Fruit fly (Drosophila melanogaster) whole organism, pupa: ENCODE results near the gene CG42489.

Experiments used
- CG10348 ChIP-seq: fragments of 200-800 bp; sonication (Bioruptor generic); IDR thresholded peaks from 2 replicates; pipeline ENCODE4 v1.3.6; 2022; ENCODE audit warnings: missing biosample characterization, missing genetic modification characterization
- CG12605 ChIP-seq: fragments of 200-800 bp; sonication (Bioruptor generic); IDR thresholded peaks from 2 replicates; pipeline ENCODE4 v1.3.6; 2022; ENCODE audit warnings: missing biosample characterization, missing genetic modification characterization
- CG13204 ChIP-seq: fragments of 200-800 bp; sonication (Bioruptor generic); optimal IDR thresholded peaks from 2 replicates; lab custom pipeline; 2018; ENCODE audit warnings: missing biosample characterization, mild to moderate bottlenecking, missing genetic modification characterization, moderate library complexity
- CG14655 ChIP-seq: fragments of 200-800 bp; sonication (Bioruptor generic); optimal IDR thresholded peaks from 3 replicates; lab custom pipeline; 2017; ENCODE audit warnings: mild to moderate bottlenecking, missing biosample characterization, missing genetic modification reagents, missing genetic modification characterization
- CG15710 ChIP-seq: fragments of 200-800 bp; sonication (Bioruptor generic); optimal IDR thresholded peaks from 2 replicates; lab custom pipeline; 2018; ENCODE audit warnings: missing biosample characterization, mild to moderate bottlenecking, missing genetic modification characterization, moderate library complexity
- CG17806 ChIP-seq: fragments of 200-800 bp; sonication (Bioruptor generic); optimal IDR thresholded peaks from 2 replicates; lab custom pipeline; 2018; ENCODE audit warnings: missing biosample characterization, mild to moderate bottlenecking, missing genetic modification characterization, moderate library complexity
- CG32121 ChIP-seq: fragments of 200-800 bp; sonication (Bioruptor generic); IDR thresholded peaks from 2 replicates; pipeline ENCODE4 v1.3.6; 2022; ENCODE audit warnings: missing biosample characterization, missing genetic modification characterization
- CG34367 ChIP-seq: fragments of 200-800 bp; sonication (Bioruptor generic); optimal IDR thresholded peaks from 2 replicates; lab custom pipeline; 2018; ENCODE audit warnings: missing biosample characterization, mild to moderate bottlenecking, missing genetic modification characterization
- CG4496 ChIP-seq: fragments of 200-800 bp; sonication (Bioruptor generic); IDR thresholded peaks from 3 replicates; pipeline ENCODE4 v1.3.6; 2022; ENCODE audit warnings: missing biosample characterization, missing genetic modification characterization
- CG8159 ChIP-seq: fragments of 200-800 bp; sonication (Bioruptor generic); optimal IDR thresholded peaks from 3 replicates; lab custom pipeline; 2018; ENCODE audit warnings: missing biosample characterization, mild to moderate bottlenecking, missing genetic modification characterization, moderate library complexity
- CG8301 ChIP-seq: fragments of 200-800 bp; sonication (Bioruptor generic); optimal IDR thresholded peaks from 2 replicates; lab custom pipeline; 2018; ENCODE audit warnings: missing biosample characterization, mild to moderate bottlenecking, missing genetic modification characterization
- CG9948 ChIP-seq: fragments of 200-800 bp; sonication (Bioruptor generic); optimal IDR thresholded peaks from 2 replicates; lab custom pipeline; 2018; ENCODE audit warnings: missing biosample characterization, mild to moderate bottlenecking, missing genetic modification characterization, moderate library complexity
- D1 ChIP-seq: fragments of 200-800 bp; sonication (Bioruptor generic); optimal IDR thresholded peaks from 2 replicates; lab custom pipeline; 2018; ENCODE audit warnings: missing biosample characterization, mild to moderate bottlenecking, missing genetic modification characterization, moderate library complexity
- EcR ChIP-seq: fragments of 200-800 bp; sonication (Bioruptor generic); optimal IDR thresholded peaks from 3 replicates; lab custom pipeline; 2019; ENCODE audit warnings: missing biosample characterization, missing genetic modification characterization, mild to moderate bottlenecking, moderate library complexity, missing genetic modification reagents
- Ets98B ChIP-seq: fragments of 200-800 bp; sonication (Bioruptor generic); IDR thresholded peaks from 2 replicates; pipeline ENCODE4 v1.3.6; 2022; ENCODE audit warnings: missing biosample characterization, missing genetic modification characterization
- Pif1A ChIP-seq: fragments of 200-800 bp; sonication (Bioruptor generic); optimal IDR thresholded peaks from 3 replicates; lab custom pipeline; 2016; ENCODE audit warnings: missing biosample characterization, missing genetic modification characterization
- Pif1B ChIP-seq: fragments of 200-800 bp; sonication (Bioruptor generic); optimal IDR thresholded peaks from 3 replicates; lab custom pipeline; 2016; ENCODE audit warnings: missing biosample characterization, missing genetic modification characterization
- Snoo ChIP-seq: fragments of 200-800 bp; sonication (Bioruptor generic); optimal IDR thresholded peaks from 3 replicates; lab custom pipeline; 2017; ENCODE audit warnings: missing biosample characterization, mild to moderate bottlenecking, missing genetic modification characterization, inconsistent platforms
- fd96Ca ChIP-seq: fragments of 200-800 bp; sonication (Bioruptor generic); IDR thresholded peaks from 3 replicates; pipeline ENCODE4 v1.3.6; 2022; ENCODE audit warnings: missing biosample characterization, missing genetic modification characterization
- gl ChIP-seq: fragments of 200-800 bp; sonication (Bioruptor generic); optimal IDR thresholded peaks from 2 replicates; lab custom pipeline; 2018; ENCODE audit warnings: missing biosample characterization, mild to moderate bottlenecking, missing genetic modification characterization
- rn ChIP-seq: fragments of 200-800 bp; sonication (Bioruptor generic); IDR thresholded peaks from 2 replicates; pipeline ENCODE4 v1.3.6; 2022; ENCODE audit warnings: missing biosample characterization, missing genetic modification characterization

The CG42489 gene

DNA sequence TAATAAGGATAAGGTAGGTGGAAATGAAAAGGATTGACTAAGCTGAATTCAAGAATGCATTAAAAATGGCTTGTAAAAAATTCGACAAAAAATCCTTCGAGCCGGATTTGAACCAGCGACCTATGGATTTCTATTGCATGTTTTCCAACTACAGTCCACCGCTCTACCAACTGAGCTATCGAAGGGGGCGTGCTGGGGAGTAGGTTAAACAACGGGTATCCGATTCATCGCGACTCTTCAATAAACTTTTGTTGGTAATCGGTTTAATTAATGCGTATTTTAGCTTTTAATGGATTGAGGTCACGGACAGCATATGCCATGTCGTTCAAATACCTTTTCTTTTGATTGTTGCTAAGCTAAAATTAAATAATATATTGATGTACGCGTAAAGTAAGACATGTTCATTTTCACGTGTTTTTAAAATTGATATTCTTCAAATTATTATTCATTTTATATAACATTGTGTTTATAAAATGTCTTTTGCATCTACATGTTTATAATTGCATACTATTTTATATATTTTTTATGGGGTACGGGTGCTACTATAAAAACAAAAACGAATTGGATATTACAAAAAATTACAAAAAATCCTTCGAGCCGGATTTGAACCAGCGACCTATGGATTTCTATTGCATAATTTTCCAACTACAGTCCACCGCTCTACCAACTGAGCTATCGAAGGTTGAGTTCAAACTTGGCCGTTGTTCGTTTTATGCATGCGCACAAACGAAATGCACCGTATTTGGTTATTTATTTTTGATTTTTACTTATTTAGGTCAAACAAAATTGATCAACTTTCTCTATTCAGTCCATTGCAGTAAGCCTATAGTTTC is 13.7 kb upstream of the CG42489 start:
- TF ChIP-seq Ets98B (GFP tag; lab: Robert Waterston, UW) = 0 out of 2 replicates have a peak, but pooled peaks have one; percentile 3
- peak; percentile 28 for TF ChIP-seq EcR (GFP tag; lab: Kevin White, UChicago)
- no peak for TF ChIP-seq Pif1B (GFP tag; lab: Kevin White, UChicago)

DNA sequence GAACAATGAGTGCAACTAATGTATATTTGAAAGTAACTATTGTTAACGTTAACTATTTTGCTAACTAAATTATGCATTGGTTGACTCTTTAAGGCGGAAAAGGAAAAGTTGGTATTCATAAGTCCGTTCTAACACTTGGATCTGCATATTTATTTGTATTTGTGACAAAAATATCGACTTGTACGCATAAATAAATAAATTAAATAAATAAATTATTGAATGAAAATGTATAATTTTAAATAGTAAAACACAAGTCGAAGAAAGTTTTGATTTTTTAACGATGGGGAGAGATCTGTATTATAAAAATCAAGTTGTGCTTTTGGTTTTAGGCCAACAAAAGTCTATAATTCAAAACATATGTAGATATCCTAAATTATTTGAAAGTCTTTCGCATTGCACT is 13.0 kb upstream of the CG42489 start, which contains the start of gene CG8036:
Gene CG8036 (plus strand): TSS at position 301 of the 400 bp plus-strand sequence.
- no peak for TF ChIP-seq gl (tag; lab: Kevin White, UChicago)
- no peak for TF ChIP-seq Snoo (tag; lab: Kevin White, UChicago)
- no peak for TF ChIP-seq fd96Ca (GFP tag; lab: Robert Waterston, UW)
- no peak for TF ChIP-seq CG34367
- no peak for TF ChIP-seq EcR (GFP tag; lab: Kevin White, UChicago)
- no peak for TF ChIP-seq D1 (tag; lab: Kevin White, UChicago)
- TF ChIP-seq CG13204 (GFP tag; lab: Kevin White, UChicago) = no peak
- no peak for TF ChIP-seq CG8159

- TF ChIP-seq rn (GFP tag; lab: Robert Waterston, UW) (no peak), CG9948 (no peak), CG12605 (GFP tag; lab: Robert Waterston, UW) (no peak), fd96Ca (GFP tag; lab: Robert Waterston, UW) (no peak), Pif1B (GFP tag; lab: Kevin White, UChicago) (no peak), Snoo (tag; lab: Kevin White, UChicago) (no peak), CG8301 (tag; lab: Kevin White, UChicago) (no peak), CG4496 (GFP tag; lab: Robert Waterston, UW) (no peak), Ets98B (GFP tag; lab: Robert Waterston, UW) (no peak), CG15710 (tag; lab: Kevin White, UChicago) (no peak), CG17806 (tag; lab: Kevin White, UChicago) (no peak), CG32121 (no peak), CG34367 (no peak), Pif1A (GFP tag; lab: Kevin White, UChicago) (no peak), D1 (tag; lab: Kevin White, UChicago) (no peak), gl (tag; lab: Kevin White, UChicago) (no peak), CG14655 (GFP tag; lab: Kevin White, UChicago) (no peak), CG10348 (GFP tag; lab: Robert Waterston, UW) (no peak), CG13204 (GFP tag; lab: Kevin White, UChicago) (no peak), EcR (GFP tag; lab: Kevin White, UChicago) (no peak)
These were observed 10.3 kb upstream of the CG42489 start for dm6 chr3R:8664699-8665340.

- TF ChIP-seq CG8301 (tag; lab: Kevin White, UChicago) (no peak), CG14655 (GFP tag; lab: Kevin White, UChicago) (peak; percentile 5), D1 (tag; lab: Kevin White, UChicago) (no peak), CG12605 (GFP tag; lab: Robert Waterston, UW) (no peak), fd96Ca (GFP tag; lab: Robert Waterston, UW) (peak; percentile 34; the same call in 1 of the 3 replicates), rn (GFP tag; lab: Robert Waterston, UW) (no peak), CG15710 (tag; lab: Kevin White, UChicago) (peak; percentile 27), CG13204 (GFP tag; lab: Kevin White, UChicago) (no peak)
These were observed 9.2 kb upstream of the CG42489 start, which contains the start of gene CG8032 for dm6 chr3R:8663668-8664283. Gene CG8032, plus strand, starts transcription at chr3R:8664115.

- TF ChIP-seq CG4496 (GFP tag; lab: Robert Waterston, UW) = no peak
- TF ChIP-seq CG13204 (GFP tag; lab: Kevin White, UChicago) = no peak
- TF ChIP-seq CG9948 = no peak
- TF ChIP-seq CG34367 = no peak
These were observed 6.1 kb upstream of the CG42489 start, which contains the start of gene bel for dm6 chr3R:8660661-8661060. Gene bel, minus strand, starts transcription at chr3R:8660761.
